Fruit fly (Drosophila melanogaster) whole organism, embryonic: Measurements from ENCODE around the gene CG34301.

Source experiments
- B-H1 ChIP-seq: fragments of 200-800 bp; sonication (Bioruptor generic); IDR thresholded peaks from 3 replicates; pipeline ENCODE4 v1.3.6; 2022; ENCODE audit warnings: missing biosample characterization, missing genetic modification characterization
- Bteb2 ChIP-seq: fragments of 200-800 bp; sonication (Bioruptor generic); optimal IDR thresholded peaks from 2 replicates; lab custom pipeline; 2016; ENCODE audit warnings: missing biosample characterization, missing genetic modification characterization
- CG1024 ChIP-seq: fragments of 200-800 bp; sonication (Bioruptor generic); IDR thresholded peaks from 2 replicates; pipeline ENCODE4 v1.3.6; 2022; ENCODE audit warnings: missing biosample characterization, missing genetic modification characterization
- CG11085 ChIP-seq: fragments of 200-800 bp; sonication (Bioruptor generic); IDR thresholded peaks from 2 replicates; pipeline ENCODE4 v1.3.6; 2022; ENCODE audit warnings: missing biosample characterization, missing genetic modification characterization
- CG11093 ChIP-seq: fragments of 200-800 bp; sonication (Bioruptor generic); IDR thresholded peaks from 3 replicates; pipeline ENCODE4 v1.3.6; 2022; ENCODE audit warnings: missing biosample characterization, missing genetic modification characterization
- CG12155 ChIP-seq: fragments of 200-800 bp; sonication (Bioruptor generic); optimal IDR thresholded peaks from 3 replicates; lab custom pipeline; 2016; ENCODE audit warnings: missing biosample characterization, missing genetic modification characterization
- CG12299 ChIP-seq: fragments of 200-800 bp; sonication (Bioruptor generic); optimal IDR thresholded peaks from 2 replicates; lab custom pipeline; 2018; ENCODE audit warnings: missing biosample characterization, mild to moderate bottlenecking, missing genetic modification characterization
- CG12744 ChIP-seq: fragments of 200-800 bp; sonication (Bioruptor generic); optimal IDR thresholded peaks from 2 replicates; lab custom pipeline; 2016; ENCODE audit warnings: missing biosample characterization, missing genetic modification characterization
- CG14050 ChIP-seq: fragments of 200-800 bp; sonication (Bioruptor generic); IDR thresholded peaks from 3 replicates; pipeline ENCODE4 v1.3.6; 2022; ENCODE audit warnings: missing biosample characterization, missing genetic modification characterization
- CG17829 ChIP-seq: fragments of 200-800 bp; optimal IDR thresholded peaks from 2 replicates; lab custom pipeline; 2019; ENCODE audit warnings: missing biosample characterization, mild to moderate bottlenecking, missing genetic modification characterization, moderate library complexity
- CG2120 ChIP-seq: fragments of 200-800 bp; sonication (Bioruptor generic); optimal IDR thresholded peaks from 3 replicates; lab custom pipeline; 2016; ENCODE audit warnings: missing biosample characterization, missing genetic modification characterization
- CG2129 ChIP-seq: fragments of 200-800 bp; sonication (Bioruptor generic); IDR thresholded peaks from 2 replicates; pipeline ENCODE4 v1.3.6; 2022; ENCODE audit warnings: missing biosample characterization, missing genetic modification characterization; ENCODE audit not compliant: partially characterized antibody
- CG3407 ChIP-seq: fragments of 200-800 bp; sonication (Bioruptor generic); optimal IDR thresholded peaks from 2 replicates; lab custom pipeline; 2018; ENCODE audit warnings: missing biosample characterization, mild to moderate bottlenecking, missing genetic modification characterization
- CG6175 ChIP-seq: fragments of 200-800 bp; sonication (Bioruptor generic); IDR thresholded peaks from 3 replicates; pipeline ENCODE4 v1.3.6; 2022; ENCODE audit warnings: missing biosample characterization, missing genetic modification characterization
- CG6689 ChIP-seq: fragments of 200-800 bp; sonication (Bioruptor generic); IDR thresholded peaks from 2 replicates; pipeline ENCODE4 v1.3.6; 2022; ENCODE audit warnings: missing biosample characterization, missing genetic modification characterization
- CG6813 ChIP-seq: fragments of 200-800 bp; sonication (Bioruptor generic); optimal IDR thresholded peaks from 2 replicates; lab custom pipeline; 2017; ENCODE audit warnings: missing biosample characterization, missing genetic modification characterization, mild to moderate bottlenecking, moderate library complexity, missing genetic modification reagents
- CG7271 ChIP-seq: fragments of 200-800 bp; sonication (Bioruptor generic); optimal IDR thresholded peaks from 2 replicates; lab custom pipeline; 2018; ENCODE audit warnings: missing biosample characterization, mild to moderate bottlenecking, missing genetic modification characterization, moderate library complexity
- CG7357 ChIP-seq: fragments of 200-800 bp; sonication (Bioruptor generic); IDR thresholded peaks from 3 replicates; pipeline ENCODE4 v1.3.6; 2022; ENCODE audit warnings: missing biosample characterization, missing genetic modification characterization
- CG7372 ChIP-seq: fragments of 200-800 bp; sonication (Bioruptor generic); IDR thresholded peaks from 2 replicates; pipeline ENCODE4 v1.3.6; 2022; ENCODE audit warnings: missing biosample characterization, missing genetic modification characterization
- CG7786 ChIP-seq: fragments of 200-800 bp; sonication (Bioruptor generic); optimal IDR thresholded peaks from 2 replicates; lab custom pipeline; 2016; ENCODE audit warnings: missing biosample characterization, missing genetic modification characterization
- CG8388 ChIP-seq: fragments of 200-800 bp; sonication (Bioruptor generic); optimal IDR thresholded peaks from 2 replicates; lab custom pipeline; 2019; ENCODE audit warnings: missing biosample characterization, mild to moderate bottlenecking, missing genetic modification characterization, moderate library complexity
- CG8944 ChIP-seq: fragments of 200-800 bp; sonication (Bioruptor generic); optimal IDR thresholded peaks from 3 replicates; lab custom pipeline; 2016; ENCODE audit warnings: missing biosample characterization, missing genetic modification characterization
- CTCF ChIP-seq: fragments of 200-800 bp; sonication (Bioruptor generic); optimal IDR thresholded peaks from 2 replicates; lab custom pipeline; 2017; ENCODE audit warnings: missing biosample characterization, mild to moderate bottlenecking, missing genetic modification characterization, moderate library complexity
- CrebB ChIP-seq: fragments of 200-800 bp; sonication (Bioruptor generic); optimal IDR thresholded peaks from 3 replicates; lab custom pipeline; 2018; ENCODE audit warnings: missing biosample characterization, mild to moderate bottlenecking, missing genetic modification characterization
- Dfd ChIP-seq, 2 experiments: fragments of >200 bp; optimal IDR thresholded peaks; 2 replicates each; lab custom pipeline; 2017; ENCODE audit warnings: missing biosample characterization in 2 of 2, missing genetic modification characterization in 2 of 2
- Dll ChIP-seq: fragments of 200-800 bp; sonication (Bioruptor generic); IDR thresholded peaks from 4 replicates; pipeline ENCODE4 v1.3.6; 2022; ENCODE audit warnings: missing biosample characterization, missing genetic modification characterization; ENCODE audit not compliant: partially characterized antibody
- H15 ChIP-seq: fragments of 200-800 bp; sonication (Bioruptor generic); IDR thresholded peaks from 3 replicates; pipeline ENCODE4 v1.3.6; 2022; ENCODE audit warnings: missing biosample characterization, missing genetic modification characterization
- Mrtf ChIP-seq: fragments of 200-800 bp; sonication (Bioruptor generic); IDR thresholded peaks from 3 replicates; pipeline ENCODE4 v1.3.6; 2022; ENCODE audit warnings: missing biosample characterization, missing genetic modification characterization
- Nf-YC ChIP-seq: fragments of 200-800 bp; optimal IDR thresholded peaks from 3 replicates; lab custom pipeline; 2019; ENCODE audit warnings: missing biosample characterization, mild to moderate bottlenecking, missing genetic modification characterization, moderate library complexity
- Taf1 ChIP-seq: fragments of 200-800 bp; sonication (Bioruptor generic); IDR thresholded peaks from 2 replicates; pipeline ENCODE4 v1.3.6; 2022; ENCODE audit warnings: missing biosample characterization, missing genetic modification characterization
- cg ChIP-seq: fragments of 200-800 bp; sonication (Bioruptor generic); optimal IDR thresholded peaks from 3 replicates; lab custom pipeline; 2019; ENCODE audit warnings: missing biosample characterization, mild to moderate bottlenecking, missing genetic modification characterization, moderate library complexity
- dimm ChIP-seq: fragments of 200-800 bp; sonication (Bioruptor generic); IDR thresholded peaks from 2 replicates; pipeline ENCODE4 v1.3.6; 2022; ENCODE audit warnings: missing biosample characterization, missing genetic modification characterization
- fd64A ChIP-seq: fragments of 200-800 bp; sonication (Bioruptor generic); optimal IDR thresholded peaks from 3 replicates; lab custom pipeline; 2018; ENCODE audit warnings: missing biosample characterization, mild to moderate bottlenecking, missing genetic modification characterization
- insv ChIP-seq, 2 experiments: fragments of 200-800 bp; sonication (Bioruptor generic); optimal IDR thresholded peaks; 3 replicates each; lab custom pipeline; 2016 to 2018; ENCODE audit warnings: missing biosample characterization in 2 of 2, missing genetic modification characterization in 2 of 2
- ken ChIP-seq: fragments of 200-800 bp; sonication (Bioruptor generic); IDR thresholded peaks from 3 replicates; pipeline ENCODE4 v1.3.6; 2022; ENCODE audit warnings: missing biosample characterization, missing genetic modification characterization
- knrl ChIP-seq: fragments of 200-800 bp; sonication (Bioruptor generic); IDR thresholded peaks from 3 replicates; pipeline ENCODE4 v1.3.6; 2022; ENCODE audit warnings: missing biosample characterization, missing genetic modification characterization; ENCODE audit not compliant: partially characterized antibody
- nmo ChIP-seq: fragments of 200-800 bp; sonication (Bioruptor generic); optimal IDR thresholded peaks from 2 replicates; lab custom pipeline; 2018; ENCODE audit warnings: missing biosample characterization, mild to moderate bottlenecking, missing genetic modification characterization, moderate library complexity
- nom ChIP-seq: fragments of 200-800 bp; sonication (Bioruptor generic); optimal IDR thresholded peaks from 2 replicates; lab custom pipeline; 2017; ENCODE audit warnings: missing biosample characterization, missing genetic modification characterization, mild to moderate bottlenecking, moderate library complexity, missing genetic modification reagents
- odd ChIP-seq: fragments of 200-800 bp; sonication (Bioruptor generic); optimal IDR thresholded peaks from 2 replicates; lab custom pipeline; 2017; ENCODE audit warnings: missing biosample characterization, mild to moderate bottlenecking, missing genetic modification characterization
- org-1 ChIP-seq: fragments of 200-800 bp; sonication (Bioruptor generic); optimal IDR thresholded peaks from 2 replicates; lab custom pipeline; 2017; ENCODE audit warnings: missing biosample characterization, missing genetic modification characterization
- phol ChIP-seq: fragments of 200-800 bp; sonication (Bioruptor generic); optimal IDR thresholded peaks from 3 replicates; lab custom pipeline; 2018; ENCODE audit warnings: missing biosample characterization, mild to moderate bottlenecking, missing genetic modification characterization, moderate library complexity
- pita ChIP-seq: fragments of 200-800 bp; sonication (Bioruptor generic); optimal IDR thresholded peaks from 2 replicates; lab custom pipeline; 2017; ENCODE audit warnings: missing biosample characterization, mild to moderate bottlenecking, missing genetic modification characterization
- run ChIP-seq: fragments of 200-800 bp; sonication (Bioruptor generic); optimal IDR thresholded peaks from 3 replicates; lab custom pipeline; 2018; ENCODE audit warnings: missing biosample characterization, mild to moderate bottlenecking, missing genetic modification characterization
- sqz ChIP-seq: fragments of 200-800 bp; sonication (Bioruptor generic); optimal IDR thresholded peaks from 3 replicates; lab custom pipeline; 2018; ENCODE audit warnings: missing biosample characterization, mild to moderate bottlenecking, missing genetic modification characterization
- ssp ChIP-seq: fragments of 200-800 bp; sonication (Bioruptor generic); IDR thresholded peaks from 2 replicates; pipeline ENCODE4 v1.3.6; 2022; ENCODE audit warnings: missing biosample characterization, missing genetic modification characterization
- twi ChIP-seq: fragments of 200-800 bp; optimal IDR thresholded peaks from 2 replicates; lab custom pipeline; 2019; ENCODE audit warnings: missing biosample characterization, mild to moderate bottlenecking, missing genetic modification characterization, moderate library complexity
- unpg ChIP-seq: fragments of 200-800 bp; sonication (Bioruptor generic); optimal IDR thresholded peaks from 3 replicates; lab custom pipeline; 2018; ENCODE audit warnings: missing biosample characterization, mild to moderate bottlenecking, missing genetic modification characterization, moderate library complexity
- vnd ChIP-seq: fragments of 200-800 bp; sonication (Bioruptor generic); IDR thresholded peaks from 3 replicates; pipeline ENCODE4 v1.3.6; 2022; ENCODE audit warnings: missing biosample characterization, missing genetic modification characterization; ENCODE audit not compliant: partially characterized antibody
- wdn ChIP-seq: fragments of 200-800 bp; sonication (Bioruptor generic); IDR thresholded peaks from 2 replicates; pipeline ENCODE4 v1.3.6; 2022; ENCODE audit warnings: missing biosample characterization, missing genetic modification characterization
- yki ChIP-seq: fragments of >200 bp; optimal IDR thresholded peaks from 3 replicates; lab custom pipeline; 2018
- z ChIP-seq: fragments of 200-800 bp; sonication (Bioruptor generic); IDR thresholded peaks from 3 replicates; pipeline ENCODE4 v1.3.6; 2022; ENCODE audit warnings: missing biosample characterization, missing genetic modification characterization

Gene CG34301

dm6 chr3R:8820428-8820912, 47.2 kb downstream of the CG34301 start, which contains the start of gene aqz (continued):
- TF ChIP-seq wdn (peak; percentile 42), CG2120 (GFP tag; lab: Kevin White, UChicago) (peak; percentile 77), CG11085 (peak; percentile 48), CG8944 (GFP tag; lab: Kevin White, UChicago) (peak; percentile 51), CG6813 (peak; percentile 51), CrebB (tag; lab: Kevin White, UChicago) (peak; percentile 77), CG14050 (no peak; the same call in 2 of the 3 replicates), CG7357 (GFP tag; lab: Robert Waterston, UW) (peak; percentile 44; the same call in 1 of the 3 replicates), vnd (GFP tag; lab: Robert Waterston, UW) (peak; percentile 19; the same call in 1 of the 3 replicates), CG3407 (GFP tag; lab: Kevin White, UChicago) (peak; percentile 1), sqz (GFP tag; lab: Kevin White, UChicago) (peak; percentile 48), ssp (GFP tag; lab: Robert Waterston, UW) (peak; percentile 92), CG2129 (GFP tag; lab: Robert Waterston, UW) (no peak), CG6689 (GFP tag; lab: Robert Waterston, UW) (peak; percentile 35; the same call in 1 of the 2 replicates), CG8388 (GFP tag; lab: Kevin White, UChicago) (peak; percentile 12), odd (GFP tag; lab: Kevin White, UChicago) (no peak), unpg (peak; percentile 35), Dfd (GFP tag; optimal IDR thresholded peaks at IDR 0.05; lab: Kevin White, UChicago) (no peak), nmo (GFP tag; lab: Kevin White, UChicago) (peak; percentile 58), CG11093 (GFP tag; lab: Robert Waterston, UW) (no peak), CG17829 (tag; lab: Kevin White, UChicago) (peak; percentile 77), twi (peak; percentile 46), Dll (GFP tag; lab: Robert Waterston, UW) (peak; percentile 49; the same call in 1 of the 4 replicates), ken (GFP tag; lab: Robert Waterston, UW) (peak; percentile 79), B-H1 (GFP tag; lab: Robert Waterston, UW) (peak; percentile 21; the same call in 1 of the 3 replicates), CG7271 (peak; percentile 40), CTCF (GFP tag; lab: Kevin White, UChicago) (peak; percentile 76), z (GFP tag; lab: Robert Waterston, UW) (peak; percentile 21; the same call in 1 of the 3 replicates), Bteb2 (GFP tag; lab: Kevin White, UChicago) (peak; percentile 53), Mrtf (no peak; the same call in 1 of the 3 replicates), knrl (peak; percentile 63), insv (GFP tag; optimal IDR thresholded peaks at IDR 0.05; lab: Kevin White, UChicago) (peak in 1 of 2 experiments; percentile 64), run (tag; lab: Kevin White, UChicago) (peak; percentile 57), CG1024 (GFP tag; lab: Robert Waterston, UW) (peak; percentile 77), CG7372 (GFP tag; lab: Robert Waterston, UW) (peak; percentile 57), CG6175 (GFP tag; lab: Robert Waterston, UW) (0 out of 3 replicates have a peak, but pooled peaks have one; percentile 43), pita (GFP tag; lab: Kevin White, UChicago) (peak; percentile 93), H15 (no peak; the same call in 2 of the 3 replicates), cg (peak; percentile 66), phol (peak; percentile 64), yki (no peak), Taf1 (GFP tag; lab: Robert Waterston, UW) (no peak), CG12155 (GFP tag; lab: Kevin White, UChicago) (peak; percentile 8), org-1 (no peak), CG12299 (tag; lab: Kevin White, UChicago) (peak; percentile 39), CG7786 (GFP tag; lab: Kevin White, UChicago) (no peak), nom (GFP tag; lab: Kevin White, UChicago) (peak; percentile 63), Nf-YC (tag; lab: Kevin White, UChicago) (peak; percentile 72), fd64A (GFP tag; lab: Kevin White, UChicago) (peak; percentile 51), dimm (GFP tag; lab: Robert Waterston, UW) (no peak), CG12744 (GFP tag; lab: Kevin White, UChicago) (peak; percentile 46)
